Worm (Caenorhabditis elegans) whole organism, early embryonic: Measurements from ENCODE around the gene nkcc-1.

Source experiments
- F13C5.2 ChIP-seq: sonication (generic microtip); optimal IDR thresholded peaks from 2 replicates; lab custom pipeline; 2017; ENCODE audit warnings: mild to moderate bottlenecking, missing genetic modification characterization, inconsistent platforms, missing compliant biosample characterization
- ama-1 ChIP-seq: fragments of 150-350 bp; optimal IDR thresholded peaks from 2 replicates; lab custom pipeline; 2014
- ceh-36 ChIP-seq: sonication (generic microtip); optimal IDR thresholded peaks from 2 replicates; lab custom pipeline; 2016; ENCODE audit warnings: missing genetic modification characterization, inconsistent platforms, missing compliant biosample characterization
- ets-7 ChIP-seq: sonication (generic microtip); optimal IDR thresholded peaks from 2 replicates; lab custom pipeline; 2016; ENCODE audit warnings: missing genotype, missing genetic modification characterization, missing compliant biosample characterization
- flt-1 ChIP-seq: fragments of 200-800 bp; sonication (Bioruptor generic); IDR thresholded peaks from 2 replicates; pipeline ENCODE4 v1.3.6; 2022; ENCODE audit warnings: missing genetic modification characterization, missing compliant biosample characterization
- hnd-1 ChIP-seq: sonication (generic microtip); optimal IDR thresholded peaks from 2 replicates; lab custom pipeline; 2016; ENCODE audit warnings: missing genetic modification characterization, missing compliant biosample characterization
- scrt-1 ChIP-seq: fragments of 200-800 bp; sonication (Bioruptor generic); IDR thresholded peaks from 2 replicates; pipeline ENCODE4 v1.3.6; 2022; ENCODE audit warnings: missing genetic modification characterization, missing compliant biosample characterization
- sea-1 ChIP-seq: fragments of 200-800 bp; sonication (Bioruptor generic); conservative IDR thresholded peaks from 2 replicates; pipeline ENCODE4 v1.3.6; 2022; ENCODE audit warnings: missing genetic modification characterization, missing compliant biosample characterization
- tra-4 ChIP-seq: sonication (generic microtip); optimal IDR thresholded peaks from 2 replicates; lab custom pipeline; 2017; ENCODE audit warnings: missing genetic modification characterization, missing compliant biosample characterization

DNA sequence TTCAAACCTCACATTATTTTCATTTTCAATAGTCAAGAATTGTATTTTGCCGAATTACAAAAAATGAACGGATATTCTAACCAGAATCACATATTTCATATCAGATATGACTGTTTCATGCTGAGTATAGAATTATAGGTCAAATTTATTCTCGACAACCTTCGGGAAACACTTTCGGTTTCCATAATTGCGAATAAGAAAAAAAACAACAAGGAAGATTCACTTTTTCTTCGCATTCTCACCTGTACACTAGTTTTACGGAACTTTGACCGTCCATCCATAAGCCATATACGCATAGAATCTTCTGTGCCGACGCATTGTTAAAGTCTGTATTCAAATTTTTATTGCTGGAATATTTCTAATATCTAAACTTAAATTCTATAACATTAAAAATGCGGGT is 21.7 kb upstream of the nkcc-1 start, which contains the start of gene oac-37:
- TF ChIP-seq hnd-1 (tag; lab: Kevin White, UChicago) (no peak), ama-1 (lab: Kevin White, UChicago) (no peak), tra-4 (tag; lab: Kevin White, UChicago) (no peak), ets-7 (no peak), F13C5.2 (no peak), scrt-1 (GFP tag; lab: Robert Waterston, UW) (no peak), ceh-36 (no peak), sea-1 (no peak), flt-1 (GFP tag; lab: Robert Waterston, UW) (no peak)
